Fruit fly (Drosophila melanogaster): ENCODE data around the gene Sod1.

- TF ChIP-seq Sin3A (optimal IDR thresholded peaks at IDR 0.05) (no peak), Myc (optimal IDR thresholded peaks at IDR 0.05) (no peak), psq (optimal IDR thresholded peaks at IDR 0.05) (no peak)
These were observed 10.6 kb downstream of the Sod1 start, which contains the start of gene Elo68alpha for dm6 chr3L:11102930-11103329.
